Fruit fly (Drosophila melanogaster) whole organism, larva: ENCODE measurements around the gene CG31381.
A peak's percentile ranks its signal among the peaks of the same experiment; 100 is the strongest.

ENCODE experiments used
- noc ChIP-seq: fragments of 200-800 bp; sonication (Bioruptor generic); optimal IDR thresholded peaks from 3 replicates; lab custom pipeline; 2019; ENCODE audit warnings: missing biosample characterization, mild to moderate bottlenecking, missing genetic modification characterization, moderate library complexity

CG31381 gene

DNA sequence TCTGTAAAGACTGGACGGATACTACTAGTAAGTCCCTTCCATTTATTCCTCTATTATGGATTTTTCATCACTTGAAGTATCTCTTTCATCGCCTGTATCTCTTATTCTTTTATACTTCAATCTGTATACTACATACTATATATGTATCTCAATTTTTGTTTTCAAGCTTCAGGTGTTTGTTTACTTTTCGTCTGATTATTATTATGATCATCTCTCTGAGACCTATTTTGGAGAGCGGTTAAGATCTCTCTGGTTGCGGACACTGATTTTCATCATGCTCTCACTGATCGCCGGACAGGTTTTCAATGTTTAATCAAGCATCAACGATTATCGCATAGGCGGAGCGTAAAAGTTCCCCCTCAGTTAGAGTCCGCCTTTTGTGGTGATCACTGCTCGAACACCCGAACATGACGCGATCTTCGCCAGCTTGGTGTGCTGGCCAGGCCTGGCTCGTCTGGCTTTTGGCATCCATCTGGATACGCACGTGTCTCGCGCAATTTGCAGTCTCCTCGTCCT, 14.2 kb upstream of the CG31381 start, which contains the start of gene CG7016:
TSS of gene CG7016 (plus strand) at position 358 of the 516 bp plus-strand sequence.
- TF ChIP-seq noc, result no peak

DNA sequence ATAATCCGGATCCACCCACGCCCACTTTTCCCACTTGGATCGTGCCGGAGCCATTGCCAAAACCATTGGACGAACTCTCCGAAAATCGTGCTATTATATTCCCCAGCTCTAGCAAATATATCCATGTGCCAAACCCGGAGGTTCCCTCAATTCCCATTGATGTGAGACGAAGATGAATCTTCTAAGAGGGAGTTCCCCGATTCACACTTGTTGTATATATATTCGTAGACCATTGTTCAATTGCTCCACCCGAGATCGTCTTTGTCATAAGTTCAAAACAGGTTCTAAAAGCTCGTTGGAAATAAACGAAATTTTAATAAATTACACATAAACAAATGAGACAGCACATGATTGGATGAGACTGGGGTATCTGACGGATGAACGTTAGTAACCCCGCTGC, 13.0 kb upstream of the CG31381 start:
- no peak for TF ChIP-seq noc

DNA sequence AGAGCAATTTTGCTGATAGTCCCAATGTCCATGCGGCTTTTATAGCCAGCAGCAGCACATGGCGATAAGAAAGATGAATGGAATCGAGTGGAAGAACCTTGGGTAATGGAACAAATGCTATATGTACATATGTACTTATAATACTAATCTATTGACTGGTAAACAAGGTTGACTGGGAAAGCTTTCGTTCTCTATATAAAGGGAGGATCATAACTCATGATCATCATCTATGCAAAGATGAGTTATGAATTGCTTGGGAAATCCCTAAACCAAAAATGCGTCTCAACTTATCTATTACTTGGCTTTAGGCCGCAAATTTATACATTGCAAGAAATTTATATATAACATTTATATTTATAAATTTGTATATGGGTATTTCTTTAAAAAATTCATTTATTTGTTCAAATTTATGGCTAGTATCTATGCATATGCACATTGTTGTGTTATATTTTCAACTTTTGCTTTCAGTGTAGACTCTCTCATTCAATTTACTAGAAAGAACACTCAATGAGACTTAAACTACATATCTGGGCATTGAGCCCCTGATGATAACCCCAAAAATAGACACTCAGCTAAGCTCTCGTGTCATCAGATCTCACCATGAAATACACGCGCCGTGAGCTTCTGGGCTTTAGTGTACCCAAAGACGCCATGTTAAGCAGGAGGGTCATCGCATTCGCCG, 12.0 kb upstream of the CG31381 start, which contains the start of the genes Srg1 and Elal:
TSS of gene Srg1 (minus strand) at position 14 of the 682 bp plus-strand sequence.
TSS of gene Elal (plus strand) at position 632 of the 682 bp plus-strand sequence.
- TF ChIP-seq noc, result peak; percentile 83

DNA sequence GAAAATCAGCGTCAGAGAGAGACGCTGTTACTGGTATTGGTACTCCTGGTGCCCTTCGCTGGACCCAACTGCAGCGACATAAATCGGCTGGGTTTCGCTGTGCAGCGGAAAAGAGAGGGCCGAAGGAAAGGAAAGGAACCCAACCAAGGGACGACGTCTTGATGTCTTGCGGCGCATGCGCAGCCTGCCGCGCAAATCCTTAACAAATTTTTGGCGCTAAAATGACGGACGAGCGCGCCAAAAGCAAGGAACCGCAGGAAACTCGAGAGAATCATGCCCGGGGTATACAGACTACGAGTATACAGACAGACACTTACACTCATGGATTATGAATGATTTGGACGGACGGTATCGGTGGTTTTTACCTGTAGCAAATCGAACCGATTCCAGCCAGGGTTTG, 9.9 kb upstream of the CG31381 start:
- no peak for TF ChIP-seq noc

DNA sequence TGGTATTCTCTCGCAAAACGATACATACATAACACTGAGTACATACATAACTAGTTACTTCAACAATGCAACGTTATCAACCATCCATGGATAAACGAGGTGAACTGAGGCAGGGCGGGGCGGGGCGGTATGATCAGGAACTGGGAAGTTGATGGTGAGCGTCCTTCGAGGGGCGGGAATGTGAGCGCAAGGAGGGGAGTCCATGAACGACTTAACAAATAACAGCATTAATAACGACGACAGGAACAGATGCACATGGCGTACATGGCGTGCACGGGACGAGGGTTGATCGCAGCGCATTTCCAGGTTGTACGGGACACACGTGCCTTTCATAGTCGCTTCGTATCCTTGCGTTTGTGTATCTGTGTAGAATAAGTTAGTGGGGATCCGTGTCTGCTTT, 8.9 kb upstream of the CG31381 start:
- no peak for TF ChIP-seq noc

DNA sequence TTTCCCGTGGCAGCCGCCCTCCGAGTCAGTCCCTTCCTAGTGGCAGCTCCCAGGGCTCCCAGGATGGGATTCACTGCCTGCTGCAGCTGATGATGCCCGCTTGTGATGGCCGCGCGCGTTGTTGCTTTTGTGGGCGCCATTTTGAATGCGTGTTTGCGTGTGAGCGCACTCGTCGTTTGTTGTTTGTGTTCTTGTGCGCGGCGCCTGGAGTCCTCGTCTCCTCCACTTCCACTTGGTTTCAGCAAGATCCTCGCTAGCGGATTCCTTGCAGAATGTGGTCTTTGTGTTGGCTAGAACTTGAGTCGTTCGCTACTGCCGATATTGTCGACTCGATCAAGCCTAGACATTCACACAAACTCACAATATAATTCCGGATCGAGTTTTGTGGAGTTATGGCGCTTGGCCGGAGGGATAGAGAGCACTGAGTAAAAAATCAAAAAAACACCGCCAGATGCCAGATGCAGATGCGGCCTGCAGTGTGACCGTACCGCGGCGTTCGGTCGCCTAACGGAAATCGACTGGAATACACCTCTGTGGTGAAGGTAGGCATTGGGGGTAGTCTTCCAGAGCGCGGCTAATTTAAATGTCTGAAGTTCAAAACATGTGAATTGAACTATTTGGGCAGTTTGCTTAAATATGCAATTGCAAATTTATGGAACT, 6.3 kb upstream of the CG31381 start, which contains the start of gene CycB3:
TSS of gene CycB3 (minus strand) at position 428 of the 660 bp plus-strand sequence.
- TF ChIP-seq noc, result no peak

DNA sequence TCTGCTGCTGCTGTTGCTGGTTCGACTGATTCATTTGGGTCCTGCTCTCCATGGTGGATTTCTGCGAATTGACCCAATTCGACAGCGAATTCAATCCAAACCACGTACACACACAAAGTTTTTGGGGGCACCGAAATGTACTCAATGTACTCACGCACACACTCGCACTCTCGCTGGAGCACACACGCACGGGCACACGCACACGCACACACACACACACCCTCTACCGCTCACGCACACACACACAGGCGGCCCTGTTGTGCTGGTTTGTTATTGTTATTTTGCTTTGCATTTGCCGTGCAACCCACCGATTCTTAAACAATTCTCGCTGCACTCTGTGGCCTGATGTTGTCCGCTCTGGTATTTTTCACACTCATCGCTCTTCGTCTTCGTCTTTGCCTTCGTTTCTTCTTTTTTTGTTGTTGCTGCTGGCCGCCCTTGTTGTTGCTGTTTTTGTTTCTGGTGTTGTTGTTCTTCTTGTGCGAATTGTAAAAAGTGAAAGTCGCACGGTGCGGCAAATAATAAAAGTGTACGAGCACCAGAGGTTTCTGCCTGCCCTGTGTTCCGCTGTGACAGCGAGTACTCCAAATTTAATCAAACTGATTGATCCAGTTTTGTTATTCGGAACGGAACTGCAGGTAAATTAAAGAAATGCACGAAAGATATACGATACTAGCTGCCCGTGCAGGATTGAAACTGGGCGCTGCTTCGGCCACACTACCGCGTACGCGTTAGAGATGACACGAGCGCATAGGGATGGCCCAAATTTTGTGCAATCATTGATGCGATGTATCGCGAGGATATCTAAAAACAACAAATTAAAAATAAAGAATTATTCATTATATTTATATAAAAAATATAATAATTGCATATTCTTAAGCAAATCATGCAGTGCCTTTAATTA, 654 bp upstream of the CG31381 start, which contains the start of gene CG3744:
TSS of gene CG3744 (minus strand) at position 716 of the 904 bp plus-strand sequence.
- peak; percentile 41 for TF ChIP-seq noc

DNA sequence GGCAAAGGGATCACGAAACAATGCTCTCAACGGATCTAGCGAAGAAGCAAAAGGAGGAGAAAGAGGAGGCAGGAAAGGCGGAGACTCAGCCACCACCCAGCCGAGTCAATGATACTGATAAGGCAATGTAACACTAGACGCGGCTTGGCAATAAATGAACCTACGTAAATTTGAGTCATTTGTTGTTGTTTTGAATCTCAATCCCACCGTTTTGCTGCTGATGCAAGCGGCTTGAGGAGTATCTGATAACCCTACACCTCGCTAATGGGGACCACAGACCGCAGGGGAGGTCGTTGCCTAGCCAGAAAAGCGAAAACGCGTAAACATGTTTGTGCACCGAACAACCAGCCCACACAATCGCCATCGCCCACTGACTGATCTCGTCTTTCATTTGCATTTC, 1.8 kb downstream of the CG31381 start:
- no peak for TF ChIP-seq noc

DNA sequence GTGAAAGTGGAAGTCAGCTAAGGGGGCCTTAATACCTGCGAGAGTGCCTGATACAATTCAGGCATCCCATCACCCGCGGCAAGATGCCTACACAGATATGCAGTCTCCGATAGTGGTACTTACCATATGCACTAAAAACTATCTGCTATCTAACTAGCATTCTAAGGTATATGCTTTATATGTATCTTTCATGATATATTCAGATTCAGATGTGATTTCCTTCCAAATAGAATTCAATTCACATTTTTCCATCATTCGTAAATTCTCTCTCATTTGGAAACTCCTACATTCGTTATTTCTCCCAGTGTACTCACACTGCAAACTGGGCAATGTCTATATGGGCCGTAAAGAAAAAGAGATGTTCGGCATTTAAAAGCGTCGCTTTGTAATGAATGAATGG, 9.6 kb downstream of the CG31381 start:
- no peak for TF ChIP-seq noc

DNA sequence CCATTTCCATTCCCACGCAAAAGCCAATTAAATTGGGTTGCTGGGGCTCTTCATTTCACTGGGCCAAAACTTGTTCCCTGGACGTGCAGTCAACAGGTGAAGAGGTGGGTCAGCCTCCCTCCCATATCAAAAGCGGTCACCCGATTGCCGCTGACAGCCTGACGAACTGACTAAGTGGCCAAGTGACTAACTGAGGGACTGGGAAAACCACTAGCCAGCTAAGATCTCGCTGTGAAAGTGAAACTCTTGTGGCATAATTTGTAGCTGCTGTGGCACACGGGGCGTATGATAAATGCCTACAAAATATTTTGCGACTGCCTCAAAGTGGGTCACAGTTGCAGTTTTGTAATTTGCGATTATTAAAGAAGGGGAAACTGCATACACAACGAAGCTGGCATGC, 11.6 kb downstream of the CG31381 start:
- TF ChIP-seq noc, result no peak

DNA sequence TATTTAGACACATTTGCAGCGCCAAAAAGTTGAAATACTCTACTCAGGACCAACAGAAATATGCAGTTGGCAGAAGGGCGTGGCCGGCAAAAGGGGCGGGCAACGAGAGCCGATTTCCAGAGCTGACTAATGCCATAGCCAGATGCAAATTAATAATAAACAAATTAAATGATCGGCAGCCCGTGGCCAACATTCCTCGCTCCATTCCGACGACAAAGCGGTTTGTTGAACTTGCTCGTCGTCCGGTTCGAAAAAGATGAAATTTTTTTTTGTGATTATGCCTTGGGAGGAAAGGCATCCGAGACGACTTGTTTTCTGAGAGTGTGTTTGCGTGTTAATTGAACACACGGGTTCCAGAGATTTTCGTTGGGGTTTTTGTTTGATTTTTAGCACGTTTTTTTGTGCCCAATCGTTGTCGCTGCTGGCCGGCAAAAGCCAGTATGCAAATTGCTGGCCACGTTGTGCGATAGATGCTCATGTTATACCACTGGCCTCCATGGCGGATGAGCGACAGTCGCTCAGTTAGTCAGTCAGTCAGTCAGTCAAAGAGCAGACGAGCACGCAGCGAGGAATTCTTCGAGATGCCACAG, 12.6 kb downstream of the CG31381 start:
- TF ChIP-seq noc, result no peak

DNA sequence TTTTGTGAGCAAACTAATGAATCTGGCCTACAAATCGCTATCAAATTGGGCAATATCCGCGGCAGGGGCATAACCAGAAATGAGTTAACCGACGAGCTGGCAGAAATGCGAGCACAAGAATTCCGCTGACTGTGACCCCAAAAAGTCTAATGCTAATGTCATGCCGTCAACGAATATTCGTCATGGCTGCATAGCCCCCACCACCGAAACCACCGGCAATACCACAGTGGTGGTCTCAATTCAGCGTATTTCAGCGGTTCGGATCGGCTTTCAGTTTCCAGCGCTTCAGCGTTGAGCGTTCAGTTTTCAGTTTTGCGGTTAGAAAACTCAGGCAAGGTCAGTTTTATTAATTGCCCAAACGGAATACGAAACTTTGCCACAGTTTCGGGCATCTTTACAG, 13.4 kb downstream of the CG31381 start:
- TF ChIP-seq noc, result no peak

DNA sequence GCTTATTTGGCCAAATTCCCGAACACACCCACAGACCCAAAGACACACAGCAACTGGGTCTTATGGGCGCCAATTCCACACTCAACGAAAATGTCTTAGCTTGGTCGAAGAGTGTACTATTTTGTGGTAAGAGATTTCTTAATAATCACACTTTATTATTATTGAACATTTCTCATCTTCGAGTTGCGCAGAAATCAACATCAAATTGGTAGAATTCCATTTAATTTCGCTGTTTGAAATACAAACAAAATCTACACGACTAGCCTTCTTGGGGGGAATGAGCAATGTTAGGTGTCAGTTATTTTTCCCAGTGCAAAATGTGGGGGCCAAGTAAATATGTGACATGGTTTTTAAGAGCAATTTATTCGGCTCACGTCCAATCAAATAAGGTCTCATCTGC, 14.1 kb downstream of the CG31381 start:
- TF ChIP-seq noc, result peak; percentile 21

DNA sequence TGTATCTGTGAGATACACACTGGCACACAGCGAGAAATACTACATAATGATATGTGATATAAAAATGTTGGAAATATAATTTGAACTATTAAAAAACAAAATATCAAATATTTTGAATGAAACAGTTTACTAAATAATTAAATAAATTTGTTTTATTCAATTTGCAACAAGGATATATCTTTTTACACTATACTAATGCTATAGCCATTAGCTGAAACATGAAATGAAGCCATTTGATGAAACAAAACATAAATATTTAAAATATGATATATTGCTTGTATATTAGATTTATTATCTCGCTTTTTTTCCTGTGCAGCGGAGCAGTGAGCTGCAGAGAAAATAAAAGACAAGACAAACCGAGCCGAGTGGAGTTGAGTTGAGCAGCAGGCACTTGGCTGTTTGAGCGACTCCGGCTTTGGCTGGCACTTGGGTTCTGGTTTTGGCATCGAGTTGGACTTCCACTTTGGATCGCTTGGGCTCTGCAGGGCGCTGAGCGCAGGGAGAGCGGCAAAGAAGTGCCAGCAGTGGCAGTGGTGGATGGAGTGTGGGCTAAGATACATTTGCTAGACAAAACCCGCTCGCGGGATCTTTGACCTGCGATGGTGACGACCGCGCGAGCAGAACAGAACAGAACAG, 16.6 kb downstream of the CG31381 start:
- peak; percentile 91 for TF ChIP-seq noc

DNA sequence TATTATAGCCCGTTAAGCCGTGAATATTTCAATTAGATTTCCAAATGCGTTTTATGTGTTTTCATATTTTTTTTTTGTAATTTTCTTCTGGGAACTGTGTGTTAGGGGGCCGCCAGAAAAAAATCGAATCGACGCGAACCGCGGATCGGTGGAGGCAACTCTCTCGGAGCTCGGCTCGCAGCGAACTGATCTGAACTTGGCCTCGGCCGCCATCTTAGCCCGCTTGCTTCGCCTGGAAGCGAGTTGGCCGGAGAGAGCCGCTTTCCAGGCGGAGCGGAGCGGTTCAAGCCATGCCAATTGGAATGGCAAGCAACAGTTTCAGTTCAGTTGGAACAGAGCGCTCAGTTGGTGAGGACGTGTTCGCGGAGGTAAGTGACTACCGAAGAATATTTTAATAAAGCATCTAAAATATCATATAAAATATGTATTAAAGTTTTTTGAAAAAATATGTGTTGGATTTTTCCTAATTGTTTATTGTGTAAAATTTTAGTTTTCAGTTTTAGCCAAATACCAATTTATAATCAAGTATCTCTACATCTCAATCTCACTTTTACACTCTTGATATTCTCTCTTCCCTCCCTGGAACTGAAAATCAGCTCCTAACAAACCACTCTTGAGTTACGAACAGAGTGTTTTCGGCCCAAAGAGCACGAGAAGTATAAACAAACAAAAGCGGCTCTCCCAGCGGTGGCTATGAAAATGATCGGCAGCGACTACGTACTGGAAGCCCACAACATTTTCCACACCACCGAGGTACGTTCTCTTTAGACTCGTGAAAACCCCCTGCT, 17.8 kb downstream of the CG31381 start, which contains the start of the genes CG31121 and CG11069:
TSS of gene CG31121 (minus strand) at position 187 of the 788 bp plus-strand sequence.
TSS of gene CG11069 (plus strand) at position 324 of the 788 bp plus-strand sequence.
- no peak for TF ChIP-seq noc
